Fruit fly (Drosophila melanogaster) whole organism, embryonic: Measurements from ENCODE around the gene eco.

Source experiments
- ATbp ChIP-seq: fragments of 200-800 bp; sonication (Bioruptor generic); optimal IDR thresholded peaks from 2 replicates; lab custom pipeline; 2017; ENCODE audit warnings: missing biosample characterization, mild to moderate bottlenecking, missing genetic modification characterization, missing genetic modification reagents
- Antp ChIP-seq: fragments of 200-800 bp; sonication (Bioruptor generic); optimal IDR thresholded peaks from 3 replicates; lab custom pipeline; 2016; ENCODE audit warnings: missing biosample characterization, missing genetic modification characterization
- Awh ChIP-seq: fragments of 200-800 bp; sonication (Bioruptor generic); IDR thresholded peaks from 2 replicates; pipeline ENCODE4, ENCODE4 v1.3.6; 2022; ENCODE audit warnings: missing biosample characterization, missing genetic modification characterization
- CG11247 ChIP-seq: fragments of 200-800 bp; sonication (Bioruptor generic); IDR thresholded peaks from 2 replicates; pipeline ENCODE4 v1.3.6; 2022; ENCODE audit warnings: missing biosample characterization, missing genetic modification characterization
- CG13624 ChIP-seq: fragments of 200-800 bp; sonication (Bioruptor generic); optimal IDR thresholded peaks from 2 replicates; lab custom pipeline; 2016; ENCODE audit warnings: missing biosample characterization, missing genetic modification characterization
- CG13894 ChIP-seq: fragments of 200-800 bp; sonication (Bioruptor generic); optimal IDR thresholded peaks from 3 replicates; lab custom pipeline; 2018; ENCODE audit warnings: missing biosample characterization, mild to moderate bottlenecking, missing genetic modification characterization, moderate library complexity
- CG14050 ChIP-seq: fragments of 200-800 bp; sonication (Bioruptor generic); IDR thresholded peaks from 3 replicates; pipeline ENCODE4 v1.3.6; 2022; ENCODE audit warnings: missing biosample characterization, missing genetic modification characterization
- CG15601 ChIP-seq: fragments of 200-800 bp; sonication (Bioruptor generic); optimal IDR thresholded peaks from 3 replicates; lab custom pipeline; 2019; ENCODE audit warnings: missing biosample characterization, mild to moderate bottlenecking, missing genetic modification characterization, moderate library complexity
- CG17612 ChIP-seq: fragments of 200-800 bp; sonication (Bioruptor generic); IDR thresholded peaks from 2 replicates; pipeline ENCODE4 v1.3.6; 2022; ENCODE audit warnings: missing biosample characterization, missing genetic modification characterization
- CG2712 ChIP-seq: fragments of 200-800 bp; optimal IDR thresholded peaks from 3 replicates; lab custom pipeline; 2019; ENCODE audit warnings: missing biosample characterization, mild to moderate bottlenecking, missing genetic modification characterization, moderate library complexity
- CG4360 ChIP-seq: fragments of 200-800 bp; sonication (Bioruptor generic); IDR thresholded peaks from 2 replicates; pipeline ENCODE4 v1.3.6; 2022; ENCODE audit warnings: missing biosample characterization, missing genetic modification characterization
- CG4854 ChIP-seq: fragments of 200-800 bp; sonication (Bioruptor generic); optimal IDR thresholded peaks from 2 replicates; lab custom pipeline; 2016; ENCODE audit warnings: missing biosample characterization, missing genetic modification characterization, inconsistent platforms
- CG6683 ChIP-seq: fragments of 200-800 bp; sonication (Bioruptor generic); optimal IDR thresholded peaks from 2 replicates; lab custom pipeline; 2017; ENCODE audit warnings: missing biosample characterization, mild to moderate bottlenecking, missing genetic modification characterization, missing genetic modification reagents
- CG7271 ChIP-seq: fragments of 200-800 bp; sonication (Bioruptor generic); optimal IDR thresholded peaks from 2 replicates; lab custom pipeline; 2018; ENCODE audit warnings: missing biosample characterization, mild to moderate bottlenecking, missing genetic modification characterization, moderate library complexity
- CG8765 ChIP-seq: fragments of 200-800 bp; sonication (Bioruptor generic); IDR thresholded peaks from 2 replicates; pipeline ENCODE4 v1.3.6; 2022; ENCODE audit warnings: missing biosample characterization, missing genetic modification characterization
- CG8924 ChIP-seq: fragments of 200-800 bp; optimal IDR thresholded peaks from 3 replicates; lab custom pipeline; 2019; ENCODE audit warnings: missing biosample characterization, mild to moderate bottlenecking, missing genetic modification characterization, moderate library complexity
- CG8944 ChIP-seq: fragments of 200-800 bp; sonication (Bioruptor generic); optimal IDR thresholded peaks from 3 replicates; lab custom pipeline; 2016; ENCODE audit warnings: missing biosample characterization, missing genetic modification characterization
- CG9215 ChIP-seq: fragments of 200-800 bp; sonication (Bioruptor generic); IDR thresholded peaks from 2 replicates; pipeline ENCODE4 v1.3.6; 2022; ENCODE audit warnings: missing biosample characterization, missing genetic modification characterization
- CG9727 ChIP-seq: fragments of 200-800 bp; sonication (Bioruptor generic); optimal IDR thresholded peaks from 3 replicates; lab custom pipeline; 2017; ENCODE audit warnings: missing biosample characterization, mild to moderate bottlenecking, missing genetic modification characterization
- Camta ChIP-seq: fragments of 200-800 bp; sonication (Bioruptor generic); optimal IDR thresholded peaks from 2 replicates; lab custom pipeline; 2016; ENCODE audit warnings: missing biosample characterization, missing genetic modification characterization
- Chrac-16 ChIP-seq: fragments of 200-800 bp; sonication (Bioruptor generic); optimal IDR thresholded peaks from 3 replicates; lab custom pipeline; 2016; ENCODE audit warnings: missing biosample characterization, missing genetic modification characterization
- Dad ChIP-seq: fragments of 200-800 bp; sonication (Bioruptor generic); optimal IDR thresholded peaks from 3 replicates; lab custom pipeline; 2016; ENCODE audit warnings: missing biosample characterization, missing genetic modification characterization
- Eip74EF ChIP-seq, 2 experiments: fragments of 200-800 bp in 1 of 2; fragments of >200 bp in 1 of 2; sonication (Bioruptor generic) in 1 of 2; optimal IDR thresholded peaks; 2 replicates each; lab custom pipeline; 2017 to 2019; ENCODE audit warnings: missing biosample characterization in 2 of 2, missing genetic modification characterization in 2 of 2, mild to moderate bottlenecking in 1 of 2, moderate library complexity in 1 of 2
- Fer2 ChIP-seq: fragments of 200-800 bp; sonication (Bioruptor generic); optimal IDR thresholded peaks from 2 replicates; lab custom pipeline; 2018; ENCODE audit warnings: missing biosample characterization, mild to moderate bottlenecking, missing genetic modification characterization, moderate library complexity
- MESR4 ChIP-seq: fragments of 200-800 bp; sonication (Bioruptor generic); optimal IDR thresholded peaks from 2 replicates; lab custom pipeline; 2018; ENCODE audit warnings: missing biosample characterization, mild to moderate bottlenecking, missing genetic modification characterization, moderate library complexity
- NC2β ChIP-seq: fragments of 200-800 bp; sonication (Bioruptor generic); optimal IDR thresholded peaks from 2 replicates; lab custom pipeline; 2016; ENCODE audit warnings: missing biosample characterization, missing genetic modification characterization
- Nf-YA ChIP-seq: fragments of 200-800 bp; sonication (Bioruptor generic); IDR thresholded peaks from 2 replicates; pipeline ENCODE4 v1.3.6; 2022; ENCODE audit warnings: missing biosample characterization, missing genetic modification characterization
- Oaz ChIP-seq: fragments of 200-800 bp; sonication (Bioruptor generic); IDR thresholded peaks from 2 replicates; pipeline ENCODE4 v1.3.6; 2022; ENCODE audit warnings: missing biosample characterization, missing genetic modification characterization
- Opbp ChIP-seq: fragments of 200-800 bp; sonication (Bioruptor generic); IDR thresholded peaks from 3 replicates; pipeline ENCODE4 v1.3.6; 2022; ENCODE audit warnings: missing biosample characterization, missing genetic modification characterization; ENCODE audit not compliant: partially characterized antibody
- Sin3A ChIP-seq: fragments of >200 bp; optimal IDR thresholded peaks from 2 replicates; lab custom pipeline; 2018
- Sry-β ChIP-seq: fragments of 200-800 bp; sonication (Bioruptor generic); optimal IDR thresholded peaks from 2 replicates; lab custom pipeline; 2018; ENCODE audit warnings: missing biosample characterization, mild to moderate bottlenecking, missing genetic modification characterization, moderate library complexity
- Ssrp ChIP-seq: fragments of 200-800 bp; sonication (Bioruptor generic); optimal IDR thresholded peaks from 2 replicates; lab custom pipeline; 2018; ENCODE audit warnings: missing biosample characterization, mild to moderate bottlenecking, missing genetic modification characterization, moderate library complexity
- Stat92E ChIP-seq, 3 experiments: fragments of >200 bp in 2 of 3; fragments of 200-800 bp in 1 of 3; sonication (Bioruptor generic) in 1 of 3; optimal IDR thresholded peaks; 2 replicates each; lab custom pipeline; 2017 to 2019; ENCODE audit warnings: missing biosample characterization in 3 of 3, missing genetic modification characterization in 3 of 3, mild to moderate bottlenecking in 1 of 3, moderate library complexity in 1 of 3
- Xbp1 ChIP-seq: fragments of 200-800 bp; sonication (Bioruptor generic); optimal IDR thresholded peaks from 3 replicates; lab custom pipeline; 2016; ENCODE audit warnings: missing biosample characterization, mild to moderate bottlenecking, missing genetic modification characterization
- ase ChIP-seq: fragments of 200-800 bp; sonication (Bioruptor generic); IDR thresholded peaks from 3 replicates; pipeline ENCODE4 v1.3.6; 2022; ENCODE audit warnings: missing biosample characterization, missing genetic modification characterization
- br ChIP-seq: fragments of >200 bp; optimal IDR thresholded peaks from 2 replicates; lab custom pipeline; 2017
- disco-r ChIP-seq: fragments of 200-800 bp; sonication (Bioruptor generic); optimal IDR thresholded peaks from 2 replicates; lab custom pipeline; 2016; ENCODE audit warnings: missing biosample characterization, missing genetic modification characterization
- eyg ChIP-seq: fragments of 200-800 bp; sonication (Bioruptor generic); optimal IDR thresholded peaks from 3 replicates; lab custom pipeline; 2016; ENCODE audit warnings: missing biosample characterization, missing genetic modification characterization
- gem ChIP-seq: fragments of 200-800 bp; sonication (Bioruptor generic); optimal IDR thresholded peaks from 2 replicates; lab custom pipeline; 2019; ENCODE audit warnings: missing biosample characterization, mild to moderate bottlenecking, missing genetic modification characterization, moderate library complexity
- grn ChIP-seq: fragments of 200-800 bp; sonication (Bioruptor generic); optimal IDR thresholded peaks from 3 replicates; lab custom pipeline; 2017; ENCODE audit warnings: missing biosample characterization, missing genetic modification characterization
- hbn ChIP-seq: fragments of 200-800 bp; sonication (Bioruptor generic); IDR thresholded peaks from 2 replicates; pipeline ENCODE4 v1.3.6; 2022; ENCODE audit warnings: missing biosample characterization, missing genetic modification characterization; ENCODE audit not compliant: partially characterized antibody
- hkb ChIP-seq, 2 experiments: fragments of 200-800 bp in 1 of 2; fragments of >200 bp in 1 of 2; sonication (Bioruptor generic) in 1 of 2; IDR thresholded peaks in 1 of 2; optimal IDR thresholded peaks in 1 of 2; 2 replicates each; pipeline versions ENCODE4 v1.3.6 to Lab custom; 2017 to 2022; ENCODE audit warnings: missing biosample characterization in 1 of 2, missing genetic modification characterization in 1 of 2
- hth ChIP-seq: fragments of >200 bp; optimal IDR thresholded peaks from 2 replicates; lab custom pipeline; 2017; ENCODE audit warnings: inconsistent platforms
- onecut ChIP-seq: fragments of 200-800 bp; sonication (Bioruptor generic); IDR thresholded peaks from 2 replicates; pipeline ENCODE4 v1.3.6; 2022; ENCODE audit warnings: missing biosample characterization, missing genetic modification characterization
- pan ChIP-seq, 4 experiments: fragments of >200 bp in 3 of 4; fragments of 200-800 bp in 1 of 4; sonication (Bioruptor generic) in 1 of 4; optimal IDR thresholded peaks in 3 of 4; IDR thresholded peaks in 1 of 4; 2 replicates each; pipeline versions ENCODE4 v1.3.6 to Lab custom; 2017 to 2022; ENCODE audit warnings: missing biosample characterization in 2 of 4, missing genetic modification characterization in 2 of 4, mixed read lengths in 1 of 4
- psq ChIP-seq: fragments of 200-800 bp; sonication (Bioruptor generic); optimal IDR thresholded peaks from 2 replicates; lab custom pipeline; 2017; ENCODE audit warnings: missing biosample characterization, missing genetic modification characterization
- pum ChIP-seq: fragments of 200-800 bp; sonication (Bioruptor generic); optimal IDR thresholded peaks from 2 replicates; lab custom pipeline; 2016; ENCODE audit warnings: missing biosample characterization, missing genetic modification characterization
- seq ChIP-seq: fragments of 200-800 bp; sonication (Bioruptor generic); IDR thresholded peaks from 2 replicates; pipeline ENCODE4 v1.3.6; 2022; ENCODE audit warnings: missing biosample characterization, missing genetic modification characterization
- slou ChIP-seq: fragments of 200-800 bp; sonication (Bioruptor generic); optimal IDR thresholded peaks from 3 replicates; lab custom pipeline; 2016; ENCODE audit warnings: missing biosample characterization, missing genetic modification characterization
- so ChIP-seq: fragments of 200-800 bp; sonication (Bioruptor generic); IDR thresholded peaks from 3 replicates; pipeline ENCODE4 v1.3.6; 2022; ENCODE audit warnings: missing biosample characterization, missing genetic modification characterization
- unpg ChIP-seq: fragments of 200-800 bp; sonication (Bioruptor generic); optimal IDR thresholded peaks from 3 replicates; lab custom pipeline; 2018; ENCODE audit warnings: missing biosample characterization, mild to moderate bottlenecking, missing genetic modification characterization, moderate library complexity
- usp ChIP-seq: fragments of >200 bp; optimal IDR thresholded peaks from 2 replicates; lab custom pipeline; 2017; ENCODE audit warnings: missing biosample characterization, missing genetic modification characterization

The eco gene

dm6 chr3L:7361095-7361522, 22.0 kb upstream of the eco start (continued):
- no peak for TF ChIP-seq CG9215 (GFP tag; lab: Robert Waterston, UW)
- no peak for TF ChIP-seq NC2β (GFP tag; lab: Kevin White, UChicago)
- TF ChIP-seq CG2712 (tag; lab: Kevin White, UChicago) = no peak
- no peak for TF ChIP-seq hth
- TF ChIP-seq Awh (GFP tag; lab: Robert Waterston, UW) = no peak
- TF ChIP-seq CG9727 (GFP tag; lab: Kevin White, UChicago) = no peak
- TF ChIP-seq ase (GFP tag; lab: Robert Waterston, UW) = no peak
- TF ChIP-seq Oaz (GFP tag; lab: Robert Waterston, UW) = no peak
- no peak for TF ChIP-seq MESR4 (GFP tag; lab: Kevin White, UChicago)
- no peak for TF ChIP-seq Xbp1 (GFP tag; lab: Kevin White, UChicago)
- TF ChIP-seq Chrac-16 (GFP tag; lab: Kevin White, UChicago) = no peak
- no peak for TF ChIP-seq CG13624
- TF ChIP-seq hkb (optimal IDR thresholded peaks at IDR 0.05; lab: Kevin White, UChicago) = no peak
- peak; percentile 88 for TF ChIP-seq hkb (GFP tag; IDR thresholded peaks at IDR 0.05; lab: Robert Waterston, UW)
- no peak for TF ChIP-seq CG14050 (GFP tag; lab: Robert Waterston, UW)
- TF ChIP-seq seq = no peak
- no peak for TF ChIP-seq gem (tag; lab: Kevin White, UChicago)
- no peak for TF ChIP-seq Opbp (GFP tag; lab: Robert Waterston, UW)
- TF ChIP-seq Antp (GFP tag; lab: Kevin White, UChicago) = no peak
- no peak for TF ChIP-seq Camta (GFP tag; lab: Kevin White, UChicago)
- no peak for TF ChIP-seq Nf-YA (GFP tag; lab: Robert Waterston, UW)
- no peak for TF ChIP-seq CG6683 (GFP tag; lab: Kevin White, UChicago)
- TF ChIP-seq CG8765 (GFP tag; lab: Robert Waterston, UW) = no peak
- TF ChIP-seq grn (GFP tag; lab: Kevin White, UChicago) = peak; percentile 94
- no peak for TF ChIP-seq CG8924 (tag; lab: Kevin White, UChicago)
- no peak for TF ChIP-seq CG4360
- TF ChIP-seq CG17612 (GFP tag; lab: Robert Waterston, UW) = no peak
- no peak for TF ChIP-seq pum
- TF ChIP-seq Fer2 (tag; lab: Kevin White, UChicago) = no peak
- TF ChIP-seq CG13894 = no peak
- TF ChIP-seq CG8944 (GFP tag; lab: Kevin White, UChicago) = no peak
- no peak for TF ChIP-seq CG15601 (tag; lab: Kevin White, UChicago)
- no peak for TF ChIP-seq Sin3A (lab: Kevin White, UChicago)
- TF ChIP-seq onecut = peak; percentile 71
- no peak for TF ChIP-seq Eip74EF (GFP tag; optimal IDR thresholded peaks at IDR 0.05; lab: Kevin White, UChicago)
- no peak for TF ChIP-seq usp (GFP tag; lab: Kevin White, UChicago)
- no peak for TF ChIP-seq Ssrp (tag; lab: Kevin White, UChicago)
- no peak for TF ChIP-seq Stat92E (GFP tag; optimal IDR thresholded peaks at IDR 0.05; lab: Kevin White, UChicago)
- no peak for TF ChIP-seq br
- no peak for TF ChIP-seq CG7271
- no peak for TF ChIP-seq eyg (GFP tag; lab: Kevin White, UChicago)
- TF ChIP-seq Dad (GFP tag; lab: Kevin White, UChicago) = peak; percentile 23
- TF ChIP-seq CG4854 (GFP tag; lab: Kevin White, UChicago) = no peak
- no peak for TF ChIP-seq Sry-β (GFP tag; lab: Kevin White, UChicago)
- TF ChIP-seq CG11247 (GFP tag; lab: Robert Waterston, UW) = no peak
- no peak for TF ChIP-seq ATbp
- no peak for TF ChIP-seq pan (optimal IDR thresholded peaks at IDR 0.05; lab: Kevin White, UChicago)
- TF ChIP-seq pan (GFP tag; optimal IDR thresholded peaks at IDR 0.05 in 1 of 2, IDR thresholded peaks at IDR 0.05 in 1 of 2) = peak in 1 of 2 experiments; percentile 56
- TF ChIP-seq psq (GFP tag; lab: Kevin White, UChicago) = no peak
- TF ChIP-seq slou (GFP tag; lab: Kevin White, UChicago) = no peak
- no peak for TF ChIP-seq disco-r (GFP tag; lab: Kevin White, UChicago)
- TF ChIP-seq unpg (GFP tag; lab: Kevin White, UChicago) = peak; percentile 9
- no peak for TF ChIP-seq hbn (GFP tag; lab: Robert Waterston, UW)
- no peak for TF ChIP-seq so (GFP tag; lab: Robert Waterston, UW)
